Worm (Caenorhabditis elegans): ENCODE results near the gene VW02B12L.2.
"Not testable (repeated sequence)": the region's sequence is repeated elsewhere in the genome, so short reads cannot be mapped to it uniquely, and the experiment has no call there.

VW02B12L.2 gene

ce11 chrII:11451738-11452137 is 11.6 kb upstream of the VW02B12L.2 start:
- TF ChIP-seq ceh-100 (GFP tag; IDR thresholded peaks at IDR 0.05) (no peak), T07F8.4 (tag; optimal IDR thresholded peaks at IDR 0.05) (no peak), pha-4 (tag; optimal IDR thresholded peaks at IDR 0.05) (no peak), egrh-3 (GFP tag; IDR thresholded peaks at IDR 0.05) (peak; percentile 28; the same call in 1 of the 2 replicates), fkh-3 (tag; optimal IDR thresholded peaks at IDR 0.05) (peak; percentile 2), zfh-2 (GFP tag; conservative IDR thresholded peaks at IDR 0.05) (peak; percentile 78)

DNA sequence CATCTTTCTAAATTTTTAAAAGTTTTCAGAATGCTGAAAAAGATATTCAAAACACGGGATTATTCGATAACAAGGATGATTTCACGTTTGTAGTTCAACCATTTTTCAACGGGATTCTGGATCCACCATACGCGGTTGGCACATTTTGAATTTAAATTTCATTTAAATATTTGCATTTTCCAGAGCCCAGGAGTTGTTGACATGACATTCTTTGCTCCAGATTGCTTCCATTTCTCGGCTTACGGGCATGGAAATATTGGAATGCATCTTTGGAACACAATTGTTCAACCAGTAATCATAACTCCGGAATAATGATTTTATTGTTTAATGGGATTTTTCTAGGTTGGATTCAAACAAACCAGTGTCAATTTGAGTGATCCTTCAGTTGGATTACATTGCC is 10.8 kb upstream of the VW02B12L.2 start:
- TF ChIP-seq B0019.2 (GFP tag; conservative IDR thresholded peaks at IDR 0.05): no peak
- peak in 1 of 3 experiments; percentile 3 for TF ChIP-seq lin-35 (GFP tag; optimal IDR thresholded peaks at IDR 0.05)

DNA sequence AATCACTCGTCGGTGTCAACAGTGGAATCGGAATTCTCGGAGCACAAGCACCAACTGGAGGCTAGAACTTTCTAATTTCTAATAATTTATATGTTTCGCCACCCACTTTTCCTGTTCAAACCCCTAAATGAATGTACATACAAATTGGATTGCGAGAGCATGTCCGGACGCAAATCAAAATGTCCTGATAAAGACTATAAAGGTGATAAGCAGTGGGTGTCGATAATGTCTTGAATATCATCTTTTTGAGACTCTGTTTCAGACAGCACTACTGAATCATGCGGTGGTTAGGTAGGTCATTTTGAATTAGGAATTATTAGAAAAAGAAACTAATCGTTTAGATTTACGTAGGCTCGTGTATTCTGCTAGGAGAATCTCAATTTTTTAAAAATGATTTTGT is 8.6 kb upstream of the VW02B12L.2 start, which contains the start of gene W02B12.1:
Gene W02B12.1 (plus strand): TSS at position 269 of the 400 bp plus-strand sequence.
- no peak for TF ChIP-seq somi-1 (GFP tag; optimal IDR thresholded peaks at IDR 0.05)
- TF ChIP-seq nhr-80 (tag; optimal IDR thresholded peaks at IDR 0.05): peak; percentile 73

DNA sequence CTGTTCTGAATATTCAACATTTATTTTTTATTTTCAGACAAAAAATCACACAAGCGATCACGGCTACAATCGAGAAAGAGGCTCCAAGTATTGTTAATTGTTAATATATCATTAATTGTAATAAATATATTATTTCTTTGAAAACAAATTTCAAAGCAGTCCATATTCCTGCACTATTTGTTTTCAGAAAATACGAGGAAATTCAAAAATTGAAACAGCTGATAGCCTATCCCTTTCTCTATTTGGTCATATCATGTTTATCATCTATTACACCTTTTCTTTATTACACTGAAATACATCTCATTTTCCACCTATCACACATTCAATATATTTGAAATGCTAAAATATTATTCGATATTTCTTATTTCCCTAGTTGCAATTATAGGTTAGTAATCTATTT is 4.8 kb upstream of the VW02B12L.2 start, which contains the start of gene W02B12.13:
Gene W02B12.13 (plus strand): TSS at position 301 of the 400 bp plus-strand sequence.
- no peak for TF ChIP-seq hrde-1 (tag; optimal IDR thresholded peaks at IDR 0.05; ENCODE audit: borderline replicate concordance)
- no peak for TF ChIP-seq ceh-79 (tag; optimal IDR thresholded peaks at IDR 0.05)

- TF ChIP-seq madf-6 (GFP tag; IDR thresholded peaks at IDR 0.05): 0 out of 2 replicates have a peak, but pooled peaks have one; percentile 39
- TF ChIP-seq Y53G8AR.9 (GFP tag; conservative IDR thresholded peaks at IDR 0.05): no peak
Measured at ce11 chrII:11443862-11444261, 3.7 kb upstream of the VW02B12L.2 start, which contains the start of gene adbp-1. Gene adbp-1 (plus strand): TSS chrII:11444162.

DNA sequence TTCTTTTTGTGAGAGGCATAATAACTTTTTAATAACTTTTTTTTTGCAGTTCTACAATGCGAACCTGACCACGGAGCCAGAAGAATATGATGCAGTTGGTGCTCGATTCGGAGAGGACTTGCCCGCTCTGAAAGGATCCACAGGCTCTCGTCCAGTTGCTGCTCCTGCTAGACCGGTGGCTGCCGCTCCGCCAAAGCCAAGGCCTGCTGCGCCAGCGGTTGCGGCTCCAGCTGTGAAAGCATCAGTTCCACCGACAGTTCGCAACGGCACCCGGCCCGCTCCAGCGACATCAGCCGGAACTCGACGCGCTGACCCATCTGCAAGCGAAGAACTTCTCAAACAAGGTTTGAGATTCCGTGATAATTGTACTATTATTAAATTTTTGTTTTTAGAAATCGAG is 3.0 kb upstream of the VW02B12L.2 start:
- TF ChIP-seq nfya-1 (tag; optimal IDR thresholded peaks at IDR 0.05; ENCODE audit: borderline replicate concordance, insufficient read depth): no peak
- peak; percentile 93 for TF ChIP-seq egrh-3 (GFP tag; IDR thresholded peaks at IDR 0.05)
- no peak for TF ChIP-seq aptf-2 (GFP tag; conservative IDR thresholded peaks at IDR 0.05)
- no peak for TF ChIP-seq ztf-6 (GFP tag; IDR thresholded peaks at IDR 0.05)
- TF ChIP-seq fkh-3 (tag; optimal IDR thresholded peaks at IDR 0.05): no peak
- no peak for TF ChIP-seq hmg-1.2 (GFP tag; IDR thresholded peaks at IDR 0.05)
- TF ChIP-seq unc-130 (GFP tag; optimal IDR thresholded peaks at IDR 0.05): no peak
- no peak for TF ChIP-seq F33H1.4 (GFP tag; IDR thresholded peaks at IDR 0.05)
- TF ChIP-seq lag-1 (GFP tag; IDR thresholded peaks at IDR 0.05): 0 out of 2 replicates have a peak, but pooled peaks have one; percentile 32
- peak; percentile 92 for TF ChIP-seq zfh-2 (GFP tag; conservative IDR thresholded peaks at IDR 0.05)
- TF ChIP-seq Y56A3A.18 (GFP tag; IDR thresholded peaks at IDR 0.05): no peak
- no peak for TF ChIP-seq B0336.3 (GFP tag; IDR thresholded peaks at IDR 0.05)
- no peak for TF ChIP-seq dpff-1 (tag; optimal IDR thresholded peaks at IDR 0.05)

DNA sequence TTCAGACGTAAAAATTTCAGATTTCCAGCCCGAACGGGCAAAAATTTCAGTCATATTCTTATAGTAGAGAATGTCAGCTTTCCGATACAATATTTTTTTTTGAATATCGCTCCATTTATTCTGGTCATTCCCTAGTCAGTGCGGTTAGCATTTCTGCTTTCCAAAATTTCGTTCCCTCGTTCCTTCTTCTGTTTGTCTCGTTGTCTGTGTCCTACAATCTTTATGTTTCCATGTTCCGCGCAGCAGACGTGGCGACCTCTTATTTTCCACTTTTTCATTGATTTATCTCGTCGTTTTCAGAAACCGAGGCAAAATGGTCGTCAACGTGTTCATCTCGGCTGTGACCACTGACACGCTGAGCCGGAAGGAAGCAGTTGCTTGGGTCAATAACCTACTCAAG is 2.3 kb upstream of the VW02B12L.2 start, which contains the start of gene ebp-2:
Gene ebp-2 (plus strand): TSS at position 301 of the 400 bp plus-strand sequence.
- TF ChIP-seq bed-1 (GFP tag; IDR thresholded peaks at IDR 0.05); ztf-28 (GFP tag; IDR thresholded peaks at IDR 0.05); lin-35 (GFP tag; optimal IDR thresholded peaks at IDR 0.05): not testable (repeated sequence)

Data from whole organism, young adult.